Fruit fly (Drosophila melanogaster): ENCODE results near the gene CG3842.

CG3842 gene

dm6 chrX:6353613-6353986 lies 16.0 kb downstream of the CG3842 start (continued):
- peak; percentile 81 for TF ChIP-seq tgo (GFP tag; IDR thresholded peaks at IDR 0.05)
- no peak for TF ChIP-seq fu2 (GFP tag; optimal IDR thresholded peaks at IDR 0.05)
- peak; percentile 70 for TF ChIP-seq CG4730 (GFP tag; IDR thresholded peaks at IDR 0.05)
- TF ChIP-seq Hey (tag; optimal IDR thresholded peaks at IDR 0.05), result peak; percentile 46
- TF ChIP-seq cwo (GFP tag; optimal IDR thresholded peaks at IDR 0.05), result peak; percentile 87
- TF ChIP-seq dmrt11E (tag; optimal IDR thresholded peaks at IDR 0.05), result peak; percentile 89
- peak; percentile 70 for TF ChIP-seq Nf-YB (GFP tag; optimal IDR thresholded peaks at IDR 0.05)
- TF ChIP-seq Dll (GFP tag; IDR thresholded peaks at IDR 0.05; ENCODE audit: partially characterized antibody), result no peak
- TF ChIP-seq B-H2 (GFP tag; optimal IDR thresholded peaks at IDR 0.05), result peak; percentile 81
- TF ChIP-seq Poxn (GFP tag; IDR thresholded peaks at IDR 0.05), result peak; percentile 48; the same call in 1 of the 2 replicates
- peak; percentile 32; the same call in 1 of the 2 replicates for TF ChIP-seq dimm (GFP tag; IDR thresholded peaks at IDR 0.05)
- TF ChIP-seq CG1603 (tag; optimal IDR thresholded peaks at IDR 0.05), result peak; percentile 66
- TF ChIP-seq vnd (GFP tag; IDR thresholded peaks at IDR 0.05; ENCODE audit: partially characterized antibody), result no peak
- no peak for TF ChIP-seq CG1832 (GFP tag; optimal IDR thresholded peaks at IDR 0.05)
- TF ChIP-seq CG4282 (GFP tag; optimal IDR thresholded peaks at IDR 0.05), result no peak
- TF ChIP-seq CG7357 (GFP tag; IDR thresholded peaks at IDR 0.05), result peak; percentile 69
- TF ChIP-seq Adf1 (GFP tag; IDR thresholded peaks at IDR 0.05), result peak; percentile 60
- TF ChIP-seq CG17612 (GFP tag; IDR thresholded peaks at IDR 0.05), result peak; percentile 60; the same call in 1 of the 2 replicates
- TF ChIP-seq pan (optimal IDR thresholded peaks at IDR 0.05), result no peak
- TF ChIP-seq pan (GFP tag; optimal IDR thresholded peaks at IDR 0.05 in 1 of 2, IDR thresholded peaks at IDR 0.05 in 1 of 2), result peak in 1 of 2 experiments; percentile 80
- peak; percentile 69 for TF ChIP-seq ap (GFP tag; IDR thresholded peaks at IDR 0.05)
- TF ChIP-seq CG15514 (GFP tag; optimal IDR thresholded peaks at IDR 0.05), result peak; percentile 67
- TF ChIP-seq ftz-f1 (GFP tag; optimal IDR thresholded peaks at IDR 0.05), result no peak
- TF ChIP-seq CTCF (GFP tag; optimal IDR thresholded peaks at IDR 0.05), result peak; percentile 16
- peak; percentile 92 for TF ChIP-seq CG18262 (tag; optimal IDR thresholded peaks at IDR 0.05)
- TF ChIP-seq Dek (tag; optimal IDR thresholded peaks at IDR 0.05), result peak; percentile 89
- TF ChIP-seq CG31224 (GFP tag; IDR thresholded peaks at IDR 0.05), result peak; percentile 69
- peak; percentile 63 for TF ChIP-seq CG12942 (GFP tag; optimal IDR thresholded peaks at IDR 0.05)
- peak; percentile 15 to 93 for TF ChIP-seq Hr51 (GFP tag; optimal IDR thresholded peaks at IDR 0.05)
- 0 out of 3 replicates have a peak, but pooled peaks have one; percentile 22 for TF ChIP-seq C15 (GFP tag; IDR thresholded peaks at IDR 0.05)
- no peak for TF ChIP-seq p53 (GFP tag; optimal IDR thresholded peaks at IDR 0.05)
- peak; percentile 94 for TF ChIP-seq CoRest (tag; optimal IDR thresholded peaks at IDR 0.05)
- peak; percentile 15 for TF ChIP-seq Elba2 (GFP tag; optimal IDR thresholded peaks at IDR 0.05)
- TF ChIP-seq lmd (GFP tag; IDR thresholded peaks at IDR 0.05), result peak; percentile 83
- TF ChIP-seq otp (GFP tag; IDR thresholded peaks at IDR 0.05), result peak; percentile 72; the same call in 2 of the 3 replicates
- no peak for TF ChIP-seq CG10565 (GFP tag; optimal IDR thresholded peaks at IDR 0.05)
- TF ChIP-seq gce (GFP tag; IDR thresholded peaks at IDR 0.05), result peak; percentile 64; the same call in 1 of the 3 replicates
- TF ChIP-seq stc (GFP tag; IDR thresholded peaks at IDR 0.05), result peak; percentile 87
- TF ChIP-seq CG2199 (GFP tag; IDR thresholded peaks at IDR 0.05), result no peak
- no peak for TF ChIP-seq CG8478 (optimal IDR thresholded peaks at IDR 0.05)
- no peak for TF ChIP-seq Kr (GFP tag; optimal IDR thresholded peaks at IDR 0.05)
- peak; percentile 89 for TF ChIP-seq CG30403 (GFP tag; optimal IDR thresholded peaks at IDR 0.05)
- TF ChIP-seq zfh1 (GFP tag; IDR thresholded peaks at IDR 0.05), result peak; percentile 75
- peak; percentile 86 for TF ChIP-seq HLH3B (GFP tag; IDR thresholded peaks at IDR 0.05)
- peak; percentile 83 for TF ChIP-seq CG10267 (tag; optimal IDR thresholded peaks at IDR 0.05)
- no peak for TF ChIP-seq her (GFP tag; optimal IDR thresholded peaks at IDR 0.05)
- peak; percentile 40; the same call in 1 of the 2 replicates for TF ChIP-seq MBD-R2 (GFP tag; IDR thresholded peaks at IDR 0.05)
- TF ChIP-seq CG18011 (GFP tag; optimal IDR thresholded peaks at IDR 0.05), result no peak
- peak; percentile 66 for TF ChIP-seq CG30431 (GFP tag; optimal IDR thresholded peaks at IDR 0.05)
- peak; percentile 13 for TF ChIP-seq Dip3 (GFP tag; optimal IDR thresholded peaks at IDR 0.05)
- TF ChIP-seq gt (GFP tag; IDR thresholded peaks at IDR 0.05), result no peak; the same call in 1 of the 2 replicates
- TF ChIP-seq CG42726 (GFP tag; IDR thresholded peaks at IDR 0.05; ENCODE audit: partially characterized antibody), result no peak

Measured in whole organism, embryonic.